Worm (Caenorhabditis elegans) whole organism, mixed stage, embryonic: ENCODE data around the gene C27D6.1.

ENCODE experiments used
- drap-1 ChIP-seq: fragments of 200-800 bp; sonication (Bioruptor generic); optimal IDR thresholded peaks from 3 replicates; lab custom pipeline; 2018; ENCODE audit warnings: mild to moderate bottlenecking, missing genetic modification characterization, missing compliant biosample characterization
- elt-1 ChIP-seq: sonication (generic microtip); optimal IDR thresholded peaks from 2 replicates; lab custom pipeline; 2017; ENCODE audit warnings: missing genetic modification characterization, mild to moderate bottlenecking, missing compliant biosample characterization, antibody characterized with exemption, moderate library complexity, borderline replicate concordance; ENCODE audit not compliant: insufficient read depth
- ham-2 ChIP-seq: fragments of 200-800 bp; sonication (Bioruptor generic); optimal IDR thresholded peaks from 2 replicates; lab custom pipeline; 2018; ENCODE audit warnings: mild to moderate bottlenecking, missing genetic modification characterization, missing compliant biosample characterization
- lin-13 ChIP-seq: fragments of 150-350 bp; optimal IDR thresholded peaks from 2 replicates; lab custom pipeline; 2014; ENCODE audit warnings: missing biosample characterization, missing genetic modification characterization
- nhr-12 ChIP-seq: fragments of 150-350 bp; optimal IDR thresholded peaks from 2 replicates; lab custom pipeline; 2014; ENCODE audit warnings: missing biosample characterization, missing genetic modification characterization
- nhr-237 ChIP-seq: fragments of 150-350 bp; optimal IDR thresholded peaks from 2 replicates; lab custom pipeline; 2014; ENCODE audit warnings: missing biosample characterization, missing genetic modification characterization
- pha-4 ChIP-seq: fragments of 150-350 bp; optimal IDR thresholded peaks from 2 replicates; lab custom pipeline; 2018; ENCODE audit warnings: missing biosample characterization, missing genetic modification reagents, missing genetic modification characterization
- unc-39 ChIP-seq: fragments of 150-350 bp; optimal IDR thresholded peaks from 2 replicates; lab custom pipeline; 2014; ENCODE audit warnings: missing biosample characterization, missing genetic modification characterization
- unc-62 ChIP-seq: fragments of 150-350 bp; optimal IDR thresholded peaks from 2 replicates; lab custom pipeline; 2014; ENCODE audit warnings: missing biosample characterization, missing genetic modification reagents, missing genetic modification characterization

DNA sequence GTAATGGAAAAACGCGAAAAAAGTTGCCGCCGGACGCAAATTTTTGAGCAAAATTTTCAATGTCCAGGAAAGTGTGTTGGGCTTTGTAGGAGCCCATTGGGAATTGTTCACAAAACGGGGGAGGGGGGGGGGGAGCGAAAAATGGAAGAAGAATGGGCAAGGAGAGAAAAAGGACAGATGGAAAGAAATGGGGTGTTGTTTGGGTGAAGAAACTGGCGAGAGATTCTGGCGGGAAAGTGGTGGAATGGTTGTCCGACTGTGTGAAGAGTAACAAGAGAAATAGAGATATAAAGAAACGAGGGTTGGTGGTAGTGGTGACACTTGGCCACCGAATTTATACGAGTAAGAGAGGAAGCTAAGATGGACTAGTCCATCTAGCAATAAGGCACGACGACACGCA lies 53.8 kb downstream of the C27D6.1 start:
- TF ChIP-seq ham-2 (GFP tag; lab: Kevin White, UChicago) (peak; percentile 25), pha-4 (tag; lab: Kevin White, UChicago) (no peak), unc-39 (tag; lab: Kevin White, UChicago) (no peak), nhr-237 (tag; lab: Kevin White, UChicago) (no peak), lin-13 (tag; lab: Kevin White, UChicago) (no peak), unc-62 (GFP tag; lab: Kevin White, UChicago) (peak; percentile 35), elt-1 (tag; lab: Kevin White, UChicago) (no peak), nhr-12 (tag; lab: Kevin White, UChicago) (no peak), drap-1 (GFP tag; lab: Kevin White, UChicago) (no peak)
